Fruit fly (Drosophila melanogaster): Measurements from ENCODE around the gene CG42374.
A peak's percentile ranks its signal among the peaks of the same experiment; 100 is the strongest.

Gene CG42374

dm6 chr3L:19251643-19252042 is 11.9 kb upstream of the CG42374 start (continued):
- TF ChIP-seq CG14014 (GFP tag; IDR thresholded peaks at IDR 0.05) (0 out of 2 replicates have a peak, but pooled peaks have one; percentile 10), ap (GFP tag; IDR thresholded peaks at IDR 0.05) (no peak), Oli (tag; optimal IDR thresholded peaks at IDR 0.05) (peak; percentile 46), CG17361 (GFP tag; IDR thresholded peaks at IDR 0.05) (peak; percentile 67; the same call in 2 of the 3 replicates), CG5953 (GFP tag; IDR thresholded peaks at IDR 0.05) (no peak), CG4820 (GFP tag; optimal IDR thresholded peaks at IDR 0.05) (peak; percentile 11), tna (GFP tag; IDR thresholded peaks at IDR 0.05; ENCODE audit: partially characterized antibody) (no peak)

- no peak for TF ChIP-seq CG6813 (GFP tag; optimal IDR thresholded peaks at IDR 0.05)
- TF ChIP-seq lab (GFP tag; optimal IDR thresholded peaks at IDR 0.05), result peak; percentile 68
- peak; percentile 36 for TF ChIP-seq jumu (GFP tag; optimal IDR thresholded peaks at IDR 0.05)
- peak; percentile 54; the same call in 1 of the 3 replicates for TF ChIP-seq ken (GFP tag; IDR thresholded peaks at IDR 0.05)
- 0 out of 3 replicates have a peak, but pooled peaks have one; percentile 13 for TF ChIP-seq Aef1 (GFP tag; IDR thresholded peaks at IDR 0.05)
- peak; percentile 10 for TF ChIP-seq gcm2 (GFP tag; optimal IDR thresholded peaks at IDR 0.05)
- no peak for TF ChIP-seq Vsx1 (GFP tag; optimal IDR thresholded peaks at IDR 0.05)
- TF ChIP-seq Rx (GFP tag; IDR thresholded peaks at IDR 0.05), result 0 out of 2 replicates have a peak, but pooled peaks have one; percentile 10
- no peak for TF ChIP-seq unc-4 (GFP tag; IDR thresholded peaks at IDR 0.05; ENCODE audit: partially characterized antibody)
- peak; percentile 83 for TF ChIP-seq Sin3A (optimal IDR thresholded peaks at IDR 0.05)
- no peak for TF ChIP-seq kni (GFP tag; optimal IDR thresholded peaks at IDR 0.05)
- TF ChIP-seq CG7357 (GFP tag; IDR thresholded peaks at IDR 0.05), result no peak
- no peak for TF ChIP-seq dati (GFP tag; IDR thresholded peaks at IDR 0.05)
- no peak for TF ChIP-seq Neu2 (GFP tag; optimal IDR thresholded peaks at IDR 0.05; ENCODE audit: borderline replicate concordance)
- TF ChIP-seq Tbp (GFP tag; optimal IDR thresholded peaks at IDR 0.05), result peak; percentile 51
- peak; percentile 23 for TF ChIP-seq CG8944 (GFP tag; optimal IDR thresholded peaks at IDR 0.05)
- no peak for TF ChIP-seq C15 (GFP tag; IDR thresholded peaks at IDR 0.05)
- TF ChIP-seq ci (GFP tag; IDR thresholded peaks at IDR 0.05), result peak; percentile 47; the same call in 1 of the 3 replicates
- no peak for TF ChIP-seq CG42726 (GFP tag; IDR thresholded peaks at IDR 0.05; ENCODE audit: partially characterized antibody)
- peak; percentile 96 for TF ChIP-seq Sry-β (GFP tag; optimal IDR thresholded peaks at IDR 0.05)
- TF ChIP-seq CG17612 (GFP tag; IDR thresholded peaks at IDR 0.05), result no peak
- TF ChIP-seq Chrac-16 (GFP tag; optimal IDR thresholded peaks at IDR 0.05), result peak; percentile 19
- TF ChIP-seq HLH4C (GFP tag; IDR thresholded peaks at IDR 0.05; ENCODE audit: partially characterized antibody), result no peak
- no peak for TF ChIP-seq CG31441 (GFP tag; IDR thresholded peaks at IDR 0.05)
- peak; percentile 36 for TF ChIP-seq nerfin-1 (tag; optimal IDR thresholded peaks at IDR 0.05)
- TF ChIP-seq Opbp (GFP tag; IDR thresholded peaks at IDR 0.05; ENCODE audit: partially characterized antibody), result no peak
- TF ChIP-seq zen (tag; optimal IDR thresholded peaks at IDR 0.05), result peak; percentile 45
- TF ChIP-seq CG6254 (GFP tag; optimal IDR thresholded peaks at IDR 0.05), result peak; percentile 31
- no peak for TF ChIP-seq Lhr (GFP tag; optimal IDR thresholded peaks at IDR 0.05)
- TF ChIP-seq mam (GFP tag; optimal IDR thresholded peaks at IDR 0.05), result peak; percentile 66
- no peak for TF ChIP-seq Doc3 (GFP tag; IDR thresholded peaks at IDR 0.05; ENCODE audit: partially characterized antibody)
- peak; percentile 54 for TF ChIP-seq CG12155 (GFP tag; optimal IDR thresholded peaks at IDR 0.05)
- TF ChIP-seq H2.0 (GFP tag; IDR thresholded peaks at IDR 0.05), result peak; percentile 40
- no peak for TF ChIP-seq sna (GFP tag; IDR thresholded peaks at IDR 0.05; ENCODE audit: partially characterized antibody)
- TF ChIP-seq CG1602 (GFP tag; optimal IDR thresholded peaks at IDR 0.05), result no peak
- TF ChIP-seq CG18764 (GFP tag; optimal IDR thresholded peaks at IDR 0.05), result peak; percentile 36
- TF ChIP-seq CG4404 (GFP tag; IDR thresholded peaks at IDR 0.05), result no peak
- no peak for TF ChIP-seq sima (GFP tag; optimal IDR thresholded peaks at IDR 0.05)
- no peak for TF ChIP-seq CG2875 (GFP tag; optimal IDR thresholded peaks at IDR 0.05)
- peak; percentile 53 for TF ChIP-seq CG10462 (GFP tag; optimal IDR thresholded peaks at IDR 0.05)
- TF ChIP-seq CG10209 (GFP tag; optimal IDR thresholded peaks at IDR 0.05), result peak; percentile 40
Observed at dm6 chr3L:19254715-19255428, 8.7 kb upstream of the CG42374 start, which contains the start of the genes mRpL21 and rept. Gene mRpL21 (minus strand): TSS chr3L:19255061. Gene rept (plus strand): TSS chr3L:19255340.
